Worm (Caenorhabditis elegans) whole organism, late embryonic: ENCODE results near the gene hlh-12.

Experiments used
- F13H6.1 ChIP-seq: sonication (generic microtip); optimal IDR thresholded peaks from 2 replicates; lab custom pipeline; 2016; ENCODE audit warnings: missing genetic modification characterization, missing compliant biosample characterization
- K09A11.1 ChIP-seq: sonication (generic microtip); optimal IDR thresholded peaks from 2 replicates; lab custom pipeline; 2017; ENCODE audit warnings: antibody characterized with exemption, mild to moderate bottlenecking, missing genetic modification characterization, missing compliant biosample characterization; ENCODE audit not compliant: insufficient read depth
- T23F11.4 ChIP-seq: fragments of 200-800 bp; sonication (Bioruptor generic); optimal IDR thresholded peaks from 2 replicates; lab custom pipeline; 2018; ENCODE audit warnings: mild to moderate bottlenecking, missing genetic modification characterization, missing compliant biosample characterization
- ahr-1 ChIP-seq: sonication (generic microtip); optimal IDR thresholded peaks from 2 replicates; lab custom pipeline; 2016; ENCODE audit warnings: missing genetic modification characterization, missing compliant biosample characterization
- ama-1 ChIP-seq: fragments of 150-350 bp; optimal IDR thresholded peaks from 2 replicates; lab custom pipeline; 2014
- ceh-18 ChIP-seq: sonication (generic microtip); optimal IDR thresholded peaks from 2 replicates; lab custom pipeline; 2016; ENCODE audit warnings: missing genetic modification characterization, missing compliant biosample characterization
- ceh-19 ChIP-seq: fragments of 200-800 bp; sonication (Bioruptor generic); optimal IDR thresholded peaks from 2 replicates; lab custom pipeline; 2018; ENCODE audit warnings: mild to moderate bottlenecking, missing genetic modification characterization, missing compliant biosample characterization
- ceh-2 ChIP-seq: sonication (generic microtip); optimal IDR thresholded peaks from 2 replicates; lab custom pipeline; 2016; ENCODE audit warnings: missing genotype, missing genetic modification characterization, missing compliant biosample characterization
- ceh-24 ChIP-seq: sonication (generic microtip); optimal IDR thresholded peaks from 2 replicates; lab custom pipeline; 2016; ENCODE audit warnings: mild to moderate bottlenecking, missing genetic modification characterization, missing compliant biosample characterization
- ceh-31 ChIP-seq: sonication (generic microtip); optimal IDR thresholded peaks from 2 replicates; lab custom pipeline; 2016; ENCODE audit warnings: missing genetic modification characterization, missing compliant biosample characterization
- ceh-34 ChIP-seq: sonication (generic microtip); optimal IDR thresholded peaks from 2 replicates; lab custom pipeline; 2016; ENCODE audit warnings: mild to moderate bottlenecking, missing genetic modification characterization, missing compliant biosample characterization
- ceh-48 ChIP-seq: sonication (generic microtip); optimal IDR thresholded peaks from 2 replicates; lab custom pipeline; 2016; ENCODE audit warnings: missing genetic modification characterization, inconsistent platforms, missing compliant biosample characterization
- ceh-6 ChIP-seq: fragments of 200-800 bp; sonication (Bioruptor generic); optimal IDR thresholded peaks from 2 replicates; lab custom pipeline; 2018; ENCODE audit warnings: mild to moderate bottlenecking, missing genetic modification characterization, missing compliant biosample characterization
- ceh-9 ChIP-seq: sonication (generic microtip); optimal IDR thresholded peaks from 2 replicates; lab custom pipeline; 2016; ENCODE audit warnings: mild to moderate bottlenecking, missing genetic modification characterization, inconsistent platforms, missing compliant biosample characterization
- che-1 ChIP-seq: sonication (generic microtip); optimal IDR thresholded peaks from 2 replicates; lab custom pipeline; 2016; ENCODE audit warnings: mild to moderate bottlenecking, missing genetic modification characterization, missing compliant biosample characterization
- dmd-4 ChIP-seq: sonication (generic microtip); optimal IDR thresholded peaks from 2 replicates; lab custom pipeline; 2016; ENCODE audit warnings: borderline replicate concordance, missing genetic modification characterization, missing compliant biosample characterization
- dve-1 ChIP-seq: sonication (generic microtip); optimal IDR thresholded peaks from 2 replicates; lab custom pipeline; 2017; ENCODE audit warnings: antibody characterized with exemption, mild to moderate bottlenecking, missing genetic modification characterization, missing compliant biosample characterization
- elt-2 ChIP-seq: sonication (generic microtip); optimal IDR thresholded peaks from 2 replicates; lab custom pipeline; 2016; ENCODE audit warnings: missing genetic modification reagents, missing genetic modification characterization, missing compliant biosample characterization
- elt-4 ChIP-seq: sonication (generic microtip); optimal IDR thresholded peaks from 2 replicates; lab custom pipeline; 2016; ENCODE audit warnings: missing genetic modification characterization, missing compliant biosample characterization
- ets-4 ChIP-seq: sonication (generic microtip); optimal IDR thresholded peaks from 2 replicates; lab custom pipeline; 2016; ENCODE audit warnings: missing genetic modification characterization, missing compliant biosample characterization
- fkh-10 ChIP-seq: fragments of 150-350 bp; optimal IDR thresholded peaks from 2 replicates; lab custom pipeline; 2014; ENCODE audit warnings: missing biosample characterization, missing genetic modification reagents, missing genetic modification characterization
- gmeb-2 ChIP-seq: sonication (generic microtip); optimal IDR thresholded peaks from 2 replicates; lab custom pipeline; 2016; ENCODE audit warnings: missing genetic modification characterization, inconsistent platforms, missing compliant biosample characterization
- hlh-13 ChIP-seq: fragments of 200-800 bp; sonication (Bioruptor generic); optimal IDR thresholded peaks from 2 replicates; lab custom pipeline; 2018; ENCODE audit warnings: mild to moderate bottlenecking, missing genetic modification characterization, missing compliant biosample characterization
- hlh-15 ChIP-seq: sonication (generic microtip); optimal IDR thresholded peaks from 2 replicates; lab custom pipeline; 2016; ENCODE audit warnings: missing genetic modification characterization, missing compliant biosample characterization
- hlh-30 ChIP-seq: sonication (generic microtip); optimal IDR thresholded peaks from 2 replicates; lab custom pipeline; 2017; ENCODE audit warnings: antibody characterized with exemption, missing genetic modification characterization, missing compliant biosample characterization; ENCODE audit not compliant: insufficient read depth
- hlh-8 ChIP-seq: sonication (generic microtip); optimal IDR thresholded peaks from 2 replicates; lab custom pipeline; 2016; ENCODE audit warnings: missing genotype, missing genetic modification characterization, missing compliant biosample characterization
- lin-11 ChIP-seq: fragments of 200-800 bp; sonication (Bioruptor generic); optimal IDR thresholded peaks from 2 replicates; lab custom pipeline; 2018; ENCODE audit warnings: mild to moderate bottlenecking, missing genetic modification characterization, missing compliant biosample characterization
- madf-2 ChIP-seq: sonication (generic microtip); optimal IDR thresholded peaks from 2 replicates; lab custom pipeline; 2017; ENCODE audit warnings: missing genetic modification characterization, missing compliant biosample characterization
- mec-3 ChIP-seq: sonication (generic microtip); optimal IDR thresholded peaks from 2 replicates; lab custom pipeline; 2016; ENCODE audit warnings: borderline replicate concordance, missing genetic modification characterization, missing compliant biosample characterization
- nfya-1 ChIP-seq: sonication (generic microtip); optimal IDR thresholded peaks from 2 replicates; lab custom pipeline; 2017; ENCODE audit warnings: missing genetic modification characterization, mild to moderate bottlenecking, missing compliant biosample characterization, antibody characterized with exemption, moderate library complexity
- nhr-11 ChIP-seq: fragments of 150-350 bp; optimal IDR thresholded peaks from 2 replicates; lab custom pipeline; 2014; ENCODE audit warnings: missing biosample characterization, missing genetic modification characterization
- npax-4 ChIP-seq: sonication (generic microtip); optimal IDR thresholded peaks from 2 replicates; lab custom pipeline; 2016; ENCODE audit warnings: missing genetic modification characterization, missing compliant biosample characterization
- odd-2 ChIP-seq: sonication (generic microtip); optimal IDR thresholded peaks from 2 replicates; lab custom pipeline; 2017; ENCODE audit warnings: antibody characterized with exemption, mild to moderate bottlenecking, missing genetic modification characterization, missing compliant biosample characterization
- pat-9 ChIP-seq: fragments of 200-800 bp; sonication (Bioruptor generic); optimal IDR thresholded peaks from 2 replicates; lab custom pipeline; 2018; ENCODE audit warnings: mild to moderate bottlenecking, missing genetic modification characterization, moderate library complexity, missing compliant biosample characterization
- pax-1 ChIP-seq: fragments of 150-350 bp; optimal IDR thresholded peaks from 2 replicates; lab custom pipeline; 2014; ENCODE audit warnings: missing biosample characterization, missing genetic modification characterization
- pha-2 ChIP-seq: sonication (generic microtip); optimal IDR thresholded peaks from 2 replicates; lab custom pipeline; 2017; ENCODE audit warnings: mild to moderate bottlenecking, missing genetic modification characterization, missing compliant biosample characterization
- pros-1 ChIP-seq: fragments of 150-350 bp; optimal IDR thresholded peaks from 2 replicates; lab custom pipeline; 2014; ENCODE audit warnings: missing biosample characterization, missing genetic modification reagents, missing genetic modification characterization
- ref-2 ChIP-seq: sonication (generic microtip); optimal IDR thresholded peaks from 2 replicates; lab custom pipeline; 2016; ENCODE audit warnings: missing genetic modification characterization, missing compliant biosample characterization
- rnt-1 ChIP-seq: sonication (generic microtip); optimal IDR thresholded peaks from 2 replicates; lab custom pipeline; 2016; ENCODE audit warnings: missing genetic modification characterization, missing compliant biosample characterization
- sox-4 ChIP-seq: sonication (generic microtip); optimal IDR thresholded peaks from 2 replicates; lab custom pipeline; 2017; ENCODE audit warnings: mild to moderate bottlenecking, missing genetic modification characterization, inconsistent platforms, missing compliant biosample characterization
- syd-9 ChIP-seq: sonication (generic microtip); optimal IDR thresholded peaks from 2 replicates; lab custom pipeline; 2016; ENCODE audit warnings: mild to moderate bottlenecking, missing genetic modification characterization, moderate library complexity, missing compliant biosample characterization
- tbx-2 ChIP-seq: sonication (generic microtip); optimal IDR thresholded peaks from 2 replicates; lab custom pipeline; 2016; ENCODE audit warnings: missing genetic modification characterization, missing compliant biosample characterization
- tbx-7 ChIP-seq: sonication (generic microtip); optimal IDR thresholded peaks from 2 replicates; lab custom pipeline; 2016; ENCODE audit warnings: missing genotype, missing genetic modification characterization, missing compliant biosample characterization
- ttx-3 ChIP-seq: sonication (generic microtip); optimal IDR thresholded peaks from 2 replicates; lab custom pipeline; 2016; ENCODE audit warnings: missing genetic modification reagents, missing genetic modification characterization, missing compliant biosample characterization
- unc-3 ChIP-seq, 2 experiments: fragments of 200-800 bp in 1 of 2; sonication (Bioruptor generic) in 1 of 2; sonication (generic microtip) in 1 of 2; conservative IDR thresholded peaks in 1 of 2; optimal IDR thresholded peaks in 1 of 2; 2 replicates each; pipeline versions ENCODE4 v1.3.6 to Lab custom; 2016 to 2022; ENCODE audit warnings: missing compliant biosample characterization in 2 of 2, missing genetic modification characterization in 2 of 2, missing genetic modification reagents in 1 of 2
- unc-42 ChIP-seq: sonication (generic microtip); optimal IDR thresholded peaks from 2 replicates; lab custom pipeline; 2016; ENCODE audit warnings: missing genotype, missing genetic modification characterization, missing compliant biosample characterization
- unc-55 ChIP-seq: sonication (generic microtip); optimal IDR thresholded peaks from 2 replicates; lab custom pipeline; 2017; ENCODE audit warnings: missing biosample characterization, missing genetic modification reagents, missing genetic modification characterization
- unc-86 ChIP-seq: sonication (generic microtip); optimal IDR thresholded peaks from 2 replicates; lab custom pipeline; 2016; ENCODE audit warnings: missing genetic modification characterization, missing compliant biosample characterization

hlh-12 gene

ce11 chrIV:8432709-8433108 lies 46.5 kb downstream of the hlh-12 start, which contains the start of the genes T26A8.4 and pdtf-1:
Gene T26A8.4, minus strand, starts transcription at chrIV:8432893.
Gene pdtf-1, plus strand, starts transcription at chrIV:8433038.
- TF ChIP-seq ama-1 (lab: Kevin White, UChicago) (peak; percentile 92), T23F11.4 (GFP tag; lab: Kevin White, UChicago) (peak; percentile 15), ets-4 (tag; lab: Kevin White, UChicago) (peak; percentile 29), ceh-19 (peak; percentile 45), ceh-24 (tag; lab: Kevin White, UChicago) (no peak), pax-1 (tag; lab: Kevin White, UChicago) (peak; percentile 94), ceh-18 (tag; lab: Kevin White, UChicago) (peak; percentile 85), unc-86 (peak; percentile 7), K09A11.1 (tag; lab: Kevin White, UChicago) (peak; percentile 50), madf-2 (tag; lab: Kevin White, UChicago) (peak; percentile 31), ref-2 (tag; lab: Kevin White, UChicago) (peak; percentile 91), elt-2 (tag; lab: Kevin White, UChicago) (peak; percentile 52), pha-2 (tag; lab: Kevin White, UChicago) (no peak), lin-11 (peak; percentile 6), nfya-1 (tag; lab: Kevin White, UChicago) (peak; percentile 99), ttx-3 (tag; lab: Kevin White, UChicago) (no peak), rnt-1 (tag; lab: Kevin White, UChicago) (peak; percentile 82), pat-9 (tag; lab: Kevin White, UChicago) (peak; percentile 41), unc-42 (peak; percentile 70), unc-55 (GFP tag; lab: Kevin White, UChicago) (peak; percentile 87), tbx-2 (tag; lab: Kevin White, UChicago) (peak; percentile 65), fkh-10 (peak; percentile 26), ceh-2 (tag; lab: Kevin White, UChicago) (peak; percentile 1), ceh-9 (tag; lab: Kevin White, UChicago) (no peak), dve-1 (tag; lab: Kevin White, UChicago) (peak; percentile 65), ceh-31 (peak; percentile 72), pros-1 (tag; lab: Kevin White, UChicago) (peak; percentile 66), unc-3 (GFP tag; conservative IDR thresholded peaks at IDR 0.05; lab: Robert Waterston, UW) (no peak), unc-3 (tag; optimal IDR thresholded peaks at IDR 0.05; lab: Kevin White, UChicago) (peak; percentile 52), elt-4 (tag; lab: Kevin White, UChicago) (no peak), ceh-48 (peak; percentile 11), gmeb-2 (tag; lab: Kevin White, UChicago) (no peak), syd-9 (tag; lab: Kevin White, UChicago) (peak; percentile 37), ceh-34 (tag; lab: Kevin White, UChicago) (peak; percentile 70), hlh-8 (tag; lab: Kevin White, UChicago) (no peak), hlh-30 (tag; lab: Kevin White, UChicago) (peak; percentile 95), tbx-7 (tag; lab: Kevin White, UChicago) (no peak)

DNA sequence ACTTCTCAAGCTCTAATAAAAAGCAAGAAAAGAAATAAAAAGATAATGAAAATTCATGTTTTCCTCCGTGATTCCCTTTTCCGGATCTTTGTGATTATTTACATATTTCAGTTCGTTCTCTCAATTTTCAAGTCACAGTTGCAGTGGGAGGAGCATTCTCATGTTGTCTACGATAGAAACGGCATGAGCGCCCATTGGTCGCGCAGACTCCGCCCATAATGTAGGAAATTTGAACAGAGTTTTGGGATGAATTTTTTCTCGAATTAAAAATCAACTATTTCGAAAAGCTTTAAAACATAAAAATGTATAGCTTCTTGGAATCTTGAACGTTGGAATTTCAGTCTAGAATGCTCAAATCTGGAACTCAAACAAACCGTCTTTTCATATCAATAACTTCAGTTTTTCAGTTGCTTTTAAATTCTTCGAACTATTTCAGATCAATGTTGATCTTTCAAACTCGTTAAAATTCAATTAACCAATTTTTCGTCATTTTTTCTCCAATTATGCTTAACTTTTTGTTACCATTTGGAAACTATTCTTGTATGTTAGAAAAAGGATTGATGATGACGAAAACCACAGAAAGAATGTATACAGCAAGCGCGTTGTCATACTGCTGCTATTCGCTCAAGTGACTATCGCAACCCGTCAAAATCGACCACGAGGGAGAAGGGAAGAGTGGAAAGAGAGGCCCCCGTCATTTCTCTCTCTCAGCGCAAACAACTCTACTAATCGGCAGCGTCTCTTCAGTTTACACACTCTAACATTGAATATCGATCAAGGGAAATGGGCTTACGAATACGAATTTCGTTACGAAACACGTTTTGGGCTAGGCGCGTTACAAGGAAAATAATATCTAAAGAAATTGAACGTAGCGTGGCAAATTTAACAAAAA lies 47.4 kb downstream of the hlh-12 start:
- TF ChIP-seq unc-55 (GFP tag; lab: Kevin White, UChicago) (peak; percentile 51), dmd-4 (tag; lab: Kevin White, UChicago) (peak; percentile 17), mec-3 (tag; lab: Kevin White, UChicago) (no peak), gmeb-2 (tag; lab: Kevin White, UChicago) (no peak), ceh-6 (no peak), ceh-31 (peak; percentile 68), hlh-15 (tag; lab: Kevin White, UChicago) (no peak), npax-4 (tag; lab: Kevin White, UChicago) (no peak), dve-1 (tag; lab: Kevin White, UChicago) (peak; percentile 27), odd-2 (tag; lab: Kevin White, UChicago) (no peak), F13H6.1 (tag; lab: Kevin White, UChicago) (no peak), nhr-11 (peak; percentile 22), che-1 (tag; lab: Kevin White, UChicago) (peak; percentile 6), pat-9 (tag; lab: Kevin White, UChicago) (no peak), ets-4 (tag; lab: Kevin White, UChicago) (no peak), nfya-1 (tag; lab: Kevin White, UChicago) (peak; percentile 99), unc-86 (no peak), rnt-1 (tag; lab: Kevin White, UChicago) (no peak), elt-2 (tag; lab: Kevin White, UChicago) (no peak), ahr-1 (no peak), sox-4 (no peak), hlh-13 (GFP tag; lab: Kevin White, UChicago) (peak; percentile 19)
